Fruit fly (Drosophila melanogaster) whole organism, embryonic: Measurements from ENCODE around the gene NdufV3.

Experiments used
- Asciz ChIP-seq: fragments of 200-800 bp; sonication (Bioruptor generic); optimal IDR thresholded peaks from 2 replicates; lab custom pipeline; 2017; ENCODE audit warnings: missing biosample characterization, mild to moderate bottlenecking, missing genetic modification characterization, missing genetic modification reagents
- Bgb ChIP-seq: fragments of 200-800 bp; sonication (Bioruptor generic); IDR thresholded peaks from 2 replicates; pipeline ENCODE4 v1.3.6; 2022; ENCODE audit warnings: missing biosample characterization, missing genetic modification characterization; ENCODE audit not compliant: partially characterized antibody
- BtbVII ChIP-seq: fragments of 200-800 bp; sonication (Bioruptor generic); optimal IDR thresholded peaks from 3 replicates; lab custom pipeline; 2017; ENCODE audit warnings: missing biosample characterization, mild to moderate bottlenecking, missing genetic modification characterization
- CG12659 ChIP-seq: fragments of 200-800 bp; sonication (Bioruptor generic); optimal IDR thresholded peaks from 3 replicates; lab custom pipeline; 2017; ENCODE audit warnings: mild to moderate bottlenecking, missing biosample characterization, missing genetic modification reagents, missing genetic modification characterization
- CG15011 ChIP-seq: fragments of 200-800 bp; sonication (Bioruptor generic); optimal IDR thresholded peaks from 3 replicates; lab custom pipeline; 2018; ENCODE audit warnings: missing biosample characterization, mild to moderate bottlenecking, missing genetic modification characterization
- CG18262 ChIP-seq: fragments of 200-800 bp; optimal IDR thresholded peaks from 3 replicates; lab custom pipeline; 2019; ENCODE audit warnings: missing biosample characterization, mild to moderate bottlenecking, missing genetic modification characterization, moderate library complexity
- CG1832 ChIP-seq: fragments of 200-800 bp; sonication (Bioruptor generic); optimal IDR thresholded peaks from 2 replicates; lab custom pipeline; 2017; ENCODE audit warnings: missing biosample characterization, mild to moderate bottlenecking, missing genetic modification characterization, inconsistent platforms
- CG2116 ChIP-seq: fragments of 200-800 bp; sonication (Bioruptor generic); optimal IDR thresholded peaks from 3 replicates; lab custom pipeline; 2018; ENCODE audit warnings: missing biosample characterization, mild to moderate bottlenecking, missing genetic modification characterization
- CG2678 ChIP-seq: fragments of 200-800 bp; sonication (Bioruptor generic); optimal IDR thresholded peaks from 3 replicates; lab custom pipeline; 2019; ENCODE audit warnings: missing biosample characterization, mild to moderate bottlenecking, missing genetic modification characterization, moderate library complexity
- CG34224 ChIP-seq: fragments of 200-800 bp; sonication (Bioruptor generic); IDR thresholded peaks from 3 replicates; pipeline ENCODE4 v1.3.6; 2022; ENCODE audit warnings: missing biosample characterization, missing genetic modification characterization; ENCODE audit not compliant: partially characterized antibody
- CG3847 ChIP-seq: fragments of 200-800 bp; sonication (Bioruptor generic); IDR thresholded peaks from 2 replicates; pipeline ENCODE4 v1.3.6; 2022; ENCODE audit warnings: missing biosample characterization, missing genetic modification characterization
- CG6791 ChIP-seq: fragments of 200-800 bp; sonication (Bioruptor generic); IDR thresholded peaks from 3 replicates; pipeline ENCODE4 v1.3.6; 2022; ENCODE audit warnings: missing biosample characterization, missing genetic modification characterization; ENCODE audit not compliant: partially characterized antibody
- CG8478 ChIP-seq: fragments of >200 bp; optimal IDR thresholded peaks from 2 replicates; lab custom pipeline; 2018
- CG9215 ChIP-seq: fragments of 200-800 bp; sonication (Bioruptor generic); IDR thresholded peaks from 2 replicates; pipeline ENCODE4 v1.3.6; 2022; ENCODE audit warnings: missing biosample characterization, missing genetic modification characterization
- CG9609 ChIP-seq: fragments of 200-800 bp; sonication (Bioruptor generic); optimal IDR thresholded peaks from 3 replicates; lab custom pipeline; 2016; ENCODE audit warnings: missing biosample characterization, missing genetic modification characterization
- CG9932 ChIP-seq: fragments of 200-800 bp; sonication (Bioruptor generic); IDR thresholded peaks from 2 replicates; pipeline ENCODE4 v1.3.6; 2022; ENCODE audit warnings: missing biosample characterization, missing genetic modification characterization
- CTCF ChIP-seq: fragments of 200-800 bp; sonication (Bioruptor generic); optimal IDR thresholded peaks from 2 replicates; lab custom pipeline; 2017; ENCODE audit warnings: missing biosample characterization, mild to moderate bottlenecking, missing genetic modification characterization, moderate library complexity
- E2f2 ChIP-seq: fragments of 200-800 bp; sonication (Bioruptor generic); IDR thresholded peaks from 2 replicates; pipeline ENCODE4 v1.3.6; 2022; ENCODE audit warnings: missing biosample characterization, missing genetic modification characterization
- Elba2 ChIP-seq: fragments of 200-800 bp; sonication (Bioruptor generic); optimal IDR thresholded peaks from 3 replicates; lab custom pipeline; 2016; ENCODE audit warnings: missing biosample characterization, missing genetic modification characterization
- Ets97D ChIP-seq: fragments of 200-800 bp; sonication (Bioruptor generic); optimal IDR thresholded peaks from 3 replicates; lab custom pipeline; 2016; ENCODE audit warnings: missing biosample characterization, missing genetic modification characterization
- Fer1 ChIP-seq: fragments of 200-800 bp; sonication (Bioruptor generic); optimal IDR thresholded peaks from 2 replicates; lab custom pipeline; 2017; ENCODE audit warnings: missing biosample characterization, mild to moderate bottlenecking, missing genetic modification characterization
- HHEX ChIP-seq: fragments of 200-800 bp; sonication (Bioruptor generic); optimal IDR thresholded peaks from 3 replicates; lab custom pipeline; 2017; ENCODE audit warnings: missing biosample characterization, mild to moderate bottlenecking, missing genetic modification characterization, missing genetic modification reagents
- HmgD ChIP-seq: fragments of 200-800 bp; sonication (Bioruptor generic); optimal IDR thresholded peaks from 3 replicates; lab custom pipeline; 2016; ENCODE audit warnings: missing biosample characterization, missing genetic modification characterization
- MBD-R2 ChIP-seq: fragments of 200-800 bp; sonication (Bioruptor generic); IDR thresholded peaks from 2 replicates; pipeline ENCODE4 v1.3.6; 2022; ENCODE audit warnings: missing biosample characterization, missing genetic modification characterization
- MESR4 ChIP-seq: fragments of 200-800 bp; sonication (Bioruptor generic); optimal IDR thresholded peaks from 2 replicates; lab custom pipeline; 2018; ENCODE audit warnings: missing biosample characterization, mild to moderate bottlenecking, missing genetic modification characterization, moderate library complexity
- MTF-1 ChIP-seq: fragments of 200-800 bp; sonication (Bioruptor generic); optimal IDR thresholded peaks from 2 replicates; lab custom pipeline; 2018; ENCODE audit warnings: missing biosample characterization, mild to moderate bottlenecking, missing genetic modification characterization, borderline replicate concordance
- Med ChIP-seq: fragments of 200-800 bp; sonication (Bioruptor generic); peaks from one replicate; lab custom pipeline; 2016; ENCODE audit warnings: missing biosample characterization, missing genetic modification characterization, mild to moderate bottlenecking, inconsistent platforms, moderate library complexity
- Mes4 ChIP-seq: fragments of 200-800 bp; sonication (Bioruptor generic); optimal IDR thresholded peaks from 2 replicates; lab custom pipeline; 2016; ENCODE audit warnings: missing biosample characterization, missing genetic modification characterization
- Mrtf ChIP-seq: fragments of 200-800 bp; sonication (Bioruptor generic); IDR thresholded peaks from 3 replicates; pipeline ENCODE4 v1.3.6; 2022; ENCODE audit warnings: missing biosample characterization, missing genetic modification characterization
- Myb ChIP-seq: fragments of 200-800 bp; sonication (Bioruptor generic); optimal IDR thresholded peaks from 2 replicates; lab custom pipeline; 2016; ENCODE audit warnings: missing biosample characterization, missing genetic modification characterization
- Pdp1 ChIP-seq, 2 experiments: fragments of 200-800 bp; sonication (Bioruptor generic); optimal IDR thresholded peaks; 3 replicates each; lab custom pipeline; 2016; ENCODE audit warnings: missing biosample characterization in 2 of 2, missing genetic modification characterization in 2 of 2, mild to moderate bottlenecking in 1 of 2, moderate library complexity in 1 of 2
- Sin3A ChIP-seq: fragments of >200 bp; optimal IDR thresholded peaks from 2 replicates; lab custom pipeline; 2018
- Tbp ChIP-seq: fragments of >200 bp; optimal IDR thresholded peaks from 2 replicates; lab custom pipeline; 2018; ENCODE audit warnings: missing biosample characterization, missing genetic modification characterization
- abd-A ChIP-seq: fragments of 200-800 bp; sonication (Bioruptor generic); optimal IDR thresholded peaks from 3 replicates; lab custom pipeline; 2019; ENCODE audit warnings: missing biosample characterization, mild to moderate bottlenecking, missing genetic modification characterization, moderate library complexity
- bbx ChIP-seq: fragments of 200-800 bp; sonication (Bioruptor generic); IDR thresholded peaks from 2 replicates; pipeline ENCODE4 v1.3.6; 2022; ENCODE audit warnings: missing biosample characterization, missing genetic modification characterization; ENCODE audit not compliant: partially characterized antibody
- chm ChIP-seq: fragments of 200-800 bp; sonication (Bioruptor generic); IDR thresholded peaks from 2 replicates; pipeline ENCODE4 v1.3.6; 2022; ENCODE audit warnings: missing biosample characterization, missing genetic modification characterization
- ci ChIP-seq: fragments of 200-800 bp; sonication (Bioruptor generic); IDR thresholded peaks from 3 replicates; pipeline ENCODE4 v1.3.6; 2022; ENCODE audit warnings: missing biosample characterization, missing genetic modification characterization
- dpn ChIP-seq, 2 experiments: fragments of 200-800 bp; sonication (Bioruptor generic); optimal IDR thresholded peaks; 3 replicates each; lab custom pipeline; 2016; ENCODE audit warnings: missing biosample characterization in 2 of 2, missing genetic modification characterization in 2 of 2
- gfzf ChIP-seq: fragments of 200-800 bp; sonication (Bioruptor generic); optimal IDR thresholded peaks from 2 replicates; lab custom pipeline; 2016; ENCODE audit warnings: missing biosample characterization, mild to moderate bottlenecking, missing genetic modification characterization, moderate library complexity
- gro ChIP-seq: fragments of 200-800 bp; sonication (Bioruptor generic); optimal IDR thresholded peaks from 2 replicates; lab custom pipeline; 2016; ENCODE audit warnings: missing biosample characterization, missing genetic modification characterization
- hbn ChIP-seq: fragments of 200-800 bp; sonication (Bioruptor generic); IDR thresholded peaks from 2 replicates; pipeline ENCODE4 v1.3.6; 2022; ENCODE audit warnings: missing biosample characterization, missing genetic modification characterization; ENCODE audit not compliant: partially characterized antibody
- mam ChIP-seq: fragments of 200-800 bp; sonication (Bioruptor generic); optimal IDR thresholded peaks from 3 replicates; lab custom pipeline; 2016; ENCODE audit warnings: missing biosample characterization, missing genetic modification characterization
- mirr ChIP-seq: fragments of 200-800 bp; sonication (Bioruptor generic); optimal IDR thresholded peaks from 3 replicates; lab custom pipeline; 2018; ENCODE audit warnings: missing biosample characterization, mild to moderate bottlenecking, missing genetic modification characterization
- mld ChIP-seq: fragments of 200-800 bp; sonication (Bioruptor generic); IDR thresholded peaks from 3 replicates; pipeline ENCODE4 v1.3.6; 2022; ENCODE audit warnings: missing biosample characterization, missing genetic modification characterization; ENCODE audit not compliant: partially characterized antibody
- nerfin-1 ChIP-seq: fragments of 200-800 bp; sonication (Bioruptor generic); optimal IDR thresholded peaks from 3 replicates; lab custom pipeline; 2019; ENCODE audit warnings: missing biosample characterization, mild to moderate bottlenecking, missing genetic modification characterization, moderate library complexity
- nom ChIP-seq: fragments of 200-800 bp; sonication (Bioruptor generic); optimal IDR thresholded peaks from 2 replicates; lab custom pipeline; 2017; ENCODE audit warnings: missing biosample characterization, missing genetic modification characterization, mild to moderate bottlenecking, moderate library complexity, missing genetic modification reagents
- pros ChIP-seq: fragments of 200-800 bp; sonication (Bioruptor generic); optimal IDR thresholded peaks from 3 replicates; lab custom pipeline; 2019; ENCODE audit warnings: missing biosample characterization, mild to moderate bottlenecking, missing genetic modification characterization, moderate library complexity
- schlank ChIP-seq: fragments of 200-800 bp; sonication (Bioruptor generic); optimal IDR thresholded peaks from 2 replicates; lab custom pipeline; 2018; ENCODE audit warnings: missing biosample characterization, mild to moderate bottlenecking, missing genetic modification characterization
- sens ChIP-seq: fragments of 200-800 bp; sonication (Bioruptor generic); peaks from one replicate; lab custom pipeline; 2016; ENCODE audit warnings: missing biosample characterization, missing genetic modification characterization
- tna ChIP-seq: fragments of 200-800 bp; sonication (Bioruptor generic); IDR thresholded peaks from 2 replicates; pipeline ENCODE4 v1.3.6; 2022; ENCODE audit warnings: missing biosample characterization, missing genetic modification characterization; ENCODE audit not compliant: partially characterized antibody
- unc-4 ChIP-seq: fragments of 200-800 bp; sonication (Bioruptor generic); IDR thresholded peaks from 2 replicates; pipeline ENCODE4 v1.3.6; 2022; ENCODE audit warnings: missing biosample characterization, missing genetic modification characterization; ENCODE audit not compliant: partially characterized antibody

Gene NdufV3

dm6 chrX:11359081-11359481, 9.3 kb downstream of the NdufV3 start, which contains the start of gene Pa1 (continued):
- TF ChIP-seq CG2678 (no peak), Pdp1 (GFP tag; optimal IDR thresholded peaks at IDR 0.05; lab: Kevin White, UChicago) (peak in 1 of 2 experiments; percentile 31), CTCF (GFP tag; lab: Kevin White, UChicago) (peak; percentile 37), pros (GFP tag; lab: Kevin White, UChicago) (no peak), CG12659 (GFP tag; lab: Kevin White, UChicago) (peak; percentile 18), abd-A (tag; lab: Kevin White, UChicago) (no peak), Fer1 (GFP tag; lab: Kevin White, UChicago) (peak; percentile 41), nerfin-1 (tag; lab: Kevin White, UChicago) (no peak), gfzf (GFP tag; lab: Kevin White, UChicago) (peak; percentile 12), CG9932 (GFP tag; lab: Robert Waterston, UW) (0 out of 2 replicates have a peak, but pooled peaks have one; percentile 26), sens (GFP tag; lab: Kevin White, UChicago) (peak; percentile 52), CG2116 (peak; percentile 70), dpn (GFP tag; optimal IDR thresholded peaks at IDR 0.05; lab: Kevin White, UChicago) (peak in 1 of 2 experiments; percentile 24), mam (GFP tag; lab: Kevin White, UChicago) (peak; percentile 13), Myb (GFP tag; lab: Kevin White, UChicago) (peak; percentile 8), CG6791 (peak; percentile 74; the same call in 2 of the 3 replicates), CG34224 (GFP tag; lab: Robert Waterston, UW) (peak; percentile 76), MTF-1 (GFP tag; lab: Kevin White, UChicago) (no peak), nom (peak; percentile 55), mirr (GFP tag; lab: Kevin White, UChicago) (no peak), CG1832 (GFP tag; lab: Kevin White, UChicago) (no peak), CG15011 (GFP tag; lab: Kevin White, UChicago) (no peak), Asciz (GFP tag; lab: Kevin White, UChicago) (no peak), CG3847 (GFP tag; lab: Robert Waterston, UW) (0 out of 2 replicates have a peak, but pooled peaks have one; percentile 22), MBD-R2 (GFP tag; lab: Robert Waterston, UW) (peak; percentile 46), Tbp (GFP tag; lab: Kevin White, UChicago) (no peak), Elba2 (GFP tag; lab: Kevin White, UChicago) (peak; percentile 22), CG8478 (lab: Kevin White, UChicago) (no peak), Sin3A (lab: Kevin White, UChicago) (peak; percentile 7), chm (GFP tag; lab: Robert Waterston, UW) (0 out of 2 replicates have a peak, but pooled peaks have one; percentile 12), CG18262 (tag; lab: Kevin White, UChicago) (no peak), ci (peak; percentile 68; the same call in 2 of the 3 replicates), Med (GFP tag; lab: Kevin White, UChicago) (peak; percentile 90), schlank (tag; lab: Kevin White, UChicago) (no peak), bbx (GFP tag; lab: Robert Waterston, UW) (peak; percentile 75), unc-4 (GFP tag; lab: Robert Waterston, UW) (peak; percentile 71), Bgb (peak; percentile 80), HHEX (no peak), BtbVII (GFP tag; lab: Kevin White, UChicago) (no peak), Ets97D (GFP tag; lab: Kevin White, UChicago) (peak; percentile 56), hbn (GFP tag; lab: Robert Waterston, UW) (peak; percentile 68), tna (GFP tag; lab: Robert Waterston, UW) (peak; percentile 64), mld (0 out of 3 replicates have a peak, but pooled peaks have one; percentile 49), E2f2 (peak; percentile 96), gro (peak; percentile 54), Mrtf (GFP tag; lab: Robert Waterston, UW) (no peak), Mes4 (GFP tag; lab: Kevin White, UChicago) (no peak), CG9609 (GFP tag; lab: Kevin White, UChicago) (no peak), HmgD (GFP tag; lab: Kevin White, UChicago) (no peak), CG9215 (GFP tag; lab: Robert Waterston, UW) (no peak), MESR4 (peak; percentile 86)
